Worm (Caenorhabditis elegans): ENCODE measurements around the gene F07A11.1.

ce11 chrII:11634057-11634676 lies 42.2 kb upstream of the F07A11.1 start:
- no peak for TF ChIP-seq ama-1 (optimal IDR thresholded peaks at IDR 0.05)
- peak; percentile 4; the same call in 1 of the 2 replicates for TF ChIP-seq flt-1 (GFP tag; IDR thresholded peaks at IDR 0.05)
- TF ChIP-seq ceh-36 (tag; optimal IDR thresholded peaks at IDR 0.05) = peak; percentile 2
- TF ChIP-seq F13C5.2 (tag; optimal IDR thresholded peaks at IDR 0.05) = peak; percentile 23
- TF ChIP-seq B0310.2 (tag; optimal IDR thresholded peaks at IDR 0.05) = peak; percentile 66
- TF ChIP-seq hnd-1 (tag; optimal IDR thresholded peaks at IDR 0.05) = no peak
- TF ChIP-seq tbx-11 (GFP tag; IDR thresholded peaks at IDR 0.05) = no peak
- TF ChIP-seq tbx-37 (GFP tag; conservative IDR thresholded peaks at IDR 0.05) = no peak
- TF ChIP-seq scrt-1 (GFP tag; IDR thresholded peaks at IDR 0.05) = 0 out of 2 replicates have a peak, but pooled peaks have one; percentile 50
- no peak for TF ChIP-seq tra-4 (tag; optimal IDR thresholded peaks at IDR 0.05)
- no peak for TF ChIP-seq hmbx-1 (tag; optimal IDR thresholded peaks at IDR 0.05)
- no peak for TF ChIP-seq aly-1 (tag; optimal IDR thresholded peaks at IDR 0.05)
